Worm (Caenorhabditis elegans): ENCODE data around the gene Y54F10BM.12.

DNA sequence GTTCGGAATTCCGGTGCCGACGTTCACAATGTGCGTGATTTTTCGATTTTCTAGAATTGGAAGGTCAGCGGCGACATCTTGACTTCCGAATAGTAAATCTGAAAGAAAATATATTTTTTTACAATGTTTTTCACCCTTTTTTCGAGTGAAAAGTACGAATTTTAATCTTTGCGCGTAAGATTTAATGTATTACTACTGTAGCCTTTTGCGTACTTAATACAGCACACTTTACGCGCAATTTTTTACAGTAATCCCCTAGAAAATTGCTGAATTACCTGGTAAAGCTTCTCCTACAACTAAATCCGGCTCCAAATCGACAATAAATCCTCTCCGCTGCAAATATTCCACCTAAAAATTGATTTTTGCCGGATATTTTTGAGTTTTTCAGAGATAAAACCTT is 910 bp upstream of the Y54F10BM.12 start:
- TF ChIP-seq snpc-4 (tag; optimal IDR thresholded peaks at IDR 0.05) (no peak), ztf-11 (tag; optimal IDR thresholded peaks at IDR 0.05) (no peak), pha-4 (tag; optimal IDR thresholded peaks at IDR 0.05) (no peak), sem-2 (GFP tag; optimal IDR thresholded peaks at IDR 0.05) (no peak)
